Fruit fly (Drosophila melanogaster) whole organism, embryonic: ENCODE measurements around the gene CG12522.

Experiments
- Blimp-1 ChIP-seq: fragments of 200-800 bp; sonication (Bioruptor generic); optimal IDR thresholded peaks from 3 replicates; lab custom pipeline; 2018; ENCODE audit warnings: missing biosample characterization, missing genetic modification characterization, mild to moderate bottlenecking, moderate library complexity, missing genetic modification reagents
- CG10267 ChIP-seq: fragments of 200-800 bp; sonication (Bioruptor generic); optimal IDR thresholded peaks from 2 replicates; lab custom pipeline; 2018; ENCODE audit warnings: missing biosample characterization, mild to moderate bottlenecking, missing genetic modification characterization, moderate library complexity
- CG10543 ChIP-seq: fragments of 200-800 bp; sonication (Bioruptor generic); optimal IDR thresholded peaks from 3 replicates; lab custom pipeline; 2017; ENCODE audit warnings: missing biosample characterization, mild to moderate bottlenecking, missing genetic modification characterization, moderate library complexity
- CG11504 ChIP-seq: fragments of 200-800 bp; sonication (Bioruptor generic); optimal IDR thresholded peaks from 3 replicates; lab custom pipeline; 2019; ENCODE audit warnings: missing biosample characterization, mild to moderate bottlenecking, missing genetic modification characterization, moderate library complexity
- CG13287 ChIP-seq: fragments of 200-800 bp; sonication (Bioruptor generic); IDR thresholded peaks from 2 replicates; pipeline ENCODE4 v1.3.6; 2022; ENCODE audit warnings: missing biosample characterization, missing genetic modification characterization; ENCODE audit not compliant: partially characterized antibody
- CG14860 ChIP-seq: fragments of 200-800 bp; sonication (Bioruptor generic); IDR thresholded peaks from 3 replicates; pipeline ENCODE4 v1.3.6; 2022; ENCODE audit warnings: missing biosample characterization, missing genetic modification characterization; ENCODE audit not compliant: partially characterized antibody
- CG14965 ChIP-seq: fragments of 200-800 bp; sonication (Bioruptor generic); optimal IDR thresholded peaks from 2 replicates; lab custom pipeline; 2016; ENCODE audit warnings: missing biosample characterization, missing genetic modification characterization, borderline replicate concordance
- CG15479 ChIP-seq: fragments of 200-800 bp; sonication (Bioruptor generic); optimal IDR thresholded peaks from 3 replicates; lab custom pipeline; 2019; ENCODE audit warnings: missing biosample characterization, mild to moderate bottlenecking, missing genetic modification characterization, moderate library complexity
- CG17328 ChIP-seq: fragments of 200-800 bp; sonication (Bioruptor generic); IDR thresholded peaks from 2 replicates; pipeline ENCODE4 v1.3.6; 2022; ENCODE audit warnings: missing biosample characterization, missing genetic modification characterization
- CG17912 ChIP-seq: fragments of 200-800 bp; sonication (Bioruptor generic); optimal IDR thresholded peaks from 2 replicates; lab custom pipeline; 2018; ENCODE audit warnings: missing biosample characterization, mild to moderate bottlenecking, missing genetic modification characterization
- CG18262 ChIP-seq: fragments of 200-800 bp; optimal IDR thresholded peaks from 3 replicates; lab custom pipeline; 2019; ENCODE audit warnings: missing biosample characterization, mild to moderate bottlenecking, missing genetic modification characterization, moderate library complexity
- CG31365 ChIP-seq: fragments of 200-800 bp; sonication (Bioruptor generic); optimal IDR thresholded peaks from 2 replicates; lab custom pipeline; 2018; ENCODE audit warnings: missing biosample characterization, mild to moderate bottlenecking, missing genetic modification characterization
- CG3726 ChIP-seq: fragments of 200-800 bp; sonication (Bioruptor generic); IDR thresholded peaks from 3 replicates; pipeline ENCODE4, ENCODE4 v1.3.6; 2022; ENCODE audit warnings: missing biosample characterization, missing genetic modification characterization
- CG6272 ChIP-seq: fragments of 200-800 bp; sonication (Bioruptor generic); IDR thresholded peaks from 2 replicates; pipeline ENCODE4 v1.3.6; 2022; ENCODE audit warnings: missing biosample characterization, missing genetic modification characterization
- CG6854 ChIP-seq: fragments of 200-800 bp; sonication (Bioruptor generic); optimal IDR thresholded peaks from 3 replicates; lab custom pipeline; 2017; ENCODE audit warnings: missing biosample characterization, mild to moderate bottlenecking, missing genetic modification characterization
- CG8765 ChIP-seq: fragments of 200-800 bp; sonication (Bioruptor generic); IDR thresholded peaks from 2 replicates; pipeline ENCODE4 v1.3.6; 2022; ENCODE audit warnings: missing biosample characterization, missing genetic modification characterization
- D19B ChIP-seq: fragments of 200-800 bp; sonication (Bioruptor generic); optimal IDR thresholded peaks from 2 replicates; lab custom pipeline; 2017; ENCODE audit warnings: missing biosample characterization, mild to moderate bottlenecking, missing genetic modification characterization
- Dip3 ChIP-seq: fragments of 200-800 bp; sonication (Bioruptor generic); optimal IDR thresholded peaks from 3 replicates; lab custom pipeline; 2016; ENCODE audit warnings: missing biosample characterization, missing genetic modification characterization
- ERR ChIP-seq: fragments of 200-800 bp; sonication (Bioruptor generic); optimal IDR thresholded peaks from 2 replicates; lab custom pipeline; 2016; ENCODE audit warnings: missing biosample characterization, missing genetic modification characterization
- H2.0 ChIP-seq: fragments of 200-800 bp; sonication (Bioruptor generic); IDR thresholded peaks from 2 replicates; pipeline ENCODE4 v1.3.6; 2022; ENCODE audit warnings: missing biosample characterization, missing genetic modification characterization
- Hey ChIP-seq: fragments of 200-800 bp; sonication (Bioruptor generic); optimal IDR thresholded peaks from 3 replicates; lab custom pipeline; 2018; ENCODE audit warnings: missing biosample characterization, mild to moderate bottlenecking, missing genetic modification characterization
- Hr3 ChIP-seq: fragments of 200-800 bp; sonication (Bioruptor generic); optimal IDR thresholded peaks from 3 replicates; lab custom pipeline; 2016; ENCODE audit warnings: missing biosample characterization, missing genetic modification characterization
- Hr78 ChIP-seq, 2 experiments: fragments of 200-800 bp in 1 of 2; fragments of >200 bp in 1 of 2; sonication (Bioruptor generic) in 1 of 2; optimal IDR thresholded peaks; 2 replicates each; lab custom pipeline; 2017 to 2019; ENCODE audit warnings: missing biosample characterization in 2 of 2, missing genetic modification characterization in 2 of 2, mild to moderate bottlenecking in 1 of 2, moderate library complexity in 1 of 2
- Hsf ChIP-seq: fragments of 200-800 bp; sonication (Bioruptor generic); optimal IDR thresholded peaks from 3 replicates; lab custom pipeline; 2016; ENCODE audit warnings: missing biosample characterization, missing genetic modification characterization
- MESR4 ChIP-seq: fragments of 200-800 bp; sonication (Bioruptor generic); optimal IDR thresholded peaks from 2 replicates; lab custom pipeline; 2018; ENCODE audit warnings: missing biosample characterization, mild to moderate bottlenecking, missing genetic modification characterization, moderate library complexity
- Mad ChIP-seq: fragments of 200-800 bp; sonication (Bioruptor generic); optimal IDR thresholded peaks from 2 replicates; lab custom pipeline; 2016; ENCODE audit warnings: missing biosample characterization, missing genetic modification characterization
- Mrtf ChIP-seq: fragments of 200-800 bp; sonication (Bioruptor generic); IDR thresholded peaks from 3 replicates; pipeline ENCODE4 v1.3.6; 2022; ENCODE audit warnings: missing biosample characterization, missing genetic modification characterization
- Nf-YB ChIP-seq: fragments of 200-800 bp; sonication (Bioruptor generic); optimal IDR thresholded peaks from 3 replicates; lab custom pipeline; 2019; ENCODE audit warnings: missing biosample characterization, mild to moderate bottlenecking, missing genetic modification characterization, moderate library complexity
- NfI ChIP-seq: fragments of 200-800 bp; sonication (Bioruptor generic); optimal IDR thresholded peaks from 3 replicates; lab custom pipeline; 2018; ENCODE audit warnings: missing biosample characterization, mild to moderate bottlenecking, missing genetic modification characterization, moderate library complexity
- Side ChIP-seq: fragments of 200-800 bp; sonication (Bioruptor generic); optimal IDR thresholded peaks from 2 replicates; lab custom pipeline; 2016; ENCODE audit warnings: missing biosample characterization, missing genetic modification characterization
- Sry-δ ChIP-seq: fragments of 200-800 bp; sonication (Bioruptor generic); optimal IDR thresholded peaks from 2 replicates; lab custom pipeline; 2016; ENCODE audit warnings: missing biosample characterization, missing genetic modification characterization
- Stat92E ChIP-seq, 3 experiments: fragments of >200 bp in 2 of 3; fragments of 200-800 bp in 1 of 3; sonication (Bioruptor generic) in 1 of 3; optimal IDR thresholded peaks; 2 replicates each; lab custom pipeline; 2017 to 2019; ENCODE audit warnings: missing biosample characterization in 3 of 3, missing genetic modification characterization in 3 of 3, mild to moderate bottlenecking in 1 of 3, moderate library complexity in 1 of 3
- Vsx1 ChIP-seq: fragments of 200-800 bp; sonication (Bioruptor generic); optimal IDR thresholded peaks from 2 replicates; lab custom pipeline; 2017; ENCODE audit warnings: missing biosample characterization, mild to moderate bottlenecking, missing genetic modification characterization, missing genetic modification reagents
- Xbp1 ChIP-seq: fragments of 200-800 bp; sonication (Bioruptor generic); optimal IDR thresholded peaks from 3 replicates; lab custom pipeline; 2016; ENCODE audit warnings: missing biosample characterization, mild to moderate bottlenecking, missing genetic modification characterization
- ase ChIP-seq: fragments of 200-800 bp; sonication (Bioruptor generic); IDR thresholded peaks from 3 replicates; pipeline ENCODE4 v1.3.6; 2022; ENCODE audit warnings: missing biosample characterization, missing genetic modification characterization
- corto ChIP-seq: fragments of 200-800 bp; sonication (Bioruptor generic); optimal IDR thresholded peaks from 2 replicates; lab custom pipeline; 2016; ENCODE audit warnings: missing biosample characterization, mild to moderate bottlenecking, missing genetic modification characterization, moderate library complexity
- crc ChIP-seq: fragments of 200-800 bp; sonication (Bioruptor generic); optimal IDR thresholded peaks from 2 replicates; lab custom pipeline; 2016; ENCODE audit warnings: missing biosample characterization, missing genetic modification characterization
- crp ChIP-seq, 2 experiments: fragments of 200-800 bp; sonication (Bioruptor generic); optimal IDR thresholded peaks; 2 replicates in 1 of 2; 3 replicates in 1 of 2; lab custom pipeline; 2017; ENCODE audit warnings: missing biosample characterization in 2 of 2, missing genetic modification characterization in 2 of 2, mild to moderate bottlenecking in 1 of 2, moderate library complexity in 1 of 2
- dm ChIP-seq: fragments of 200-800 bp; sonication (Bioruptor generic); optimal IDR thresholded peaks from 3 replicates; lab custom pipeline; 2016; ENCODE audit warnings: missing biosample characterization, missing genetic modification characterization
- hbn ChIP-seq: fragments of 200-800 bp; sonication (Bioruptor generic); IDR thresholded peaks from 2 replicates; pipeline ENCODE4 v1.3.6; 2022; ENCODE audit warnings: missing biosample characterization, missing genetic modification characterization; ENCODE audit not compliant: partially characterized antibody
- jigr1 ChIP-seq: fragments of 200-800 bp; sonication (Bioruptor generic); IDR thresholded peaks from 3 replicates; pipeline ENCODE4 v1.3.6; 2022; ENCODE audit warnings: missing biosample characterization, missing genetic modification characterization
- pho ChIP-seq: fragments of 200-800 bp; sonication (Bioruptor generic); optimal IDR thresholded peaks from 2 replicates; lab custom pipeline; 2016; ENCODE audit warnings: missing biosample characterization, missing genetic modification characterization
- pnt ChIP-seq: fragments of 200-800 bp; sonication (Bioruptor generic); optimal IDR thresholded peaks from 3 replicates; lab custom pipeline; 2016; ENCODE audit warnings: missing biosample characterization, missing genetic modification characterization
- salm ChIP-seq: fragments of 200-800 bp; sonication (Bioruptor generic); optimal IDR thresholded peaks from 2 replicates; lab custom pipeline; 2018; ENCODE audit warnings: missing biosample characterization, mild to moderate bottlenecking, missing genetic modification characterization
- sc ChIP-seq, 3 experiments: fragments of >200 bp in 2 of 3; fragments of 200-800 bp in 1 of 3; sonication (Bioruptor generic) in 1 of 3; optimal IDR thresholded peaks; 2 replicates in 2 of 3; 3 replicates in 1 of 3; lab custom pipeline; 2017; ENCODE audit warnings: mild to moderate bottlenecking in 1 of 3, missing biosample characterization in 1 of 3, missing genetic modification characterization in 1 of 3, missing genetic modification reagents in 1 of 3
- seq ChIP-seq: fragments of 200-800 bp; sonication (Bioruptor generic); IDR thresholded peaks from 2 replicates; pipeline ENCODE4 v1.3.6; 2022; ENCODE audit warnings: missing biosample characterization, missing genetic modification characterization
- so ChIP-seq: fragments of 200-800 bp; sonication (Bioruptor generic); IDR thresholded peaks from 3 replicates; pipeline ENCODE4 v1.3.6; 2022; ENCODE audit warnings: missing biosample characterization, missing genetic modification characterization
- sob ChIP-seq: fragments of 200-800 bp; sonication (Bioruptor generic); IDR thresholded peaks from 2 replicates; pipeline ENCODE4 v1.3.6; 2022; ENCODE audit warnings: missing biosample characterization, missing genetic modification characterization
- sr ChIP-seq: fragments of 200-800 bp; sonication (Bioruptor generic); IDR thresholded peaks from 3 replicates; pipeline ENCODE4 v1.3.6; 2022; ENCODE audit warnings: missing biosample characterization, missing genetic modification characterization

Gene CG12522

DNA sequence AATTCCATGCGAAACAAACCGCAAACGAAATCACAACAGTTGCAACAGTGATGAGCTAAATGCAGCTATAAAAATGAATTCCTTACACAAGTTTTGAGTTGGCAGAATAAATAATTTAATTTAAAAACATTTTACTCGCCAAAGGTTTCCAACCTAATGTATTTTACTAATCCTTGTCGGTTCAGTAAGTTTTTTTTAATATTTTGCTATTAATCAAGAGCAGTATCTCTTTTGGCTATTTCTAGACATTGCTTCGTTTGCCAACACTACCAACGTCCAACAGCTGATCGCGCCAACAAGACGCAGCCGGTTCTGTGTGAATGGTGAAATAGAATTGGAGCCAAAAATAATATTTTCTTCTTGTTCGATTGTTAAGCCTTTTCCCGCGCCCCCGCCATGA is 43.3 kb upstream of the CG12522 start, which contains the start of the genes CG32075, CG45101 and SuUR (continued):
- TF ChIP-seq sc (optimal IDR thresholded peaks at IDR 0.05; lab: Kevin White, UChicago) (no peak), sc (GFP tag; optimal IDR thresholded peaks at IDR 0.05; lab: Kevin White, UChicago) (peak; percentile 63), CG13287 (GFP tag; lab: Robert Waterston, UW) (peak; percentile 49), CG6272 (peak; percentile 90), CG8765 (peak; percentile 75), CG14965 (no peak), CG31365 (no peak), Hr3 (peak; percentile 90), so (peak; percentile 78; the same call in 2 of the 3 replicates), ERR (GFP tag; lab: Kevin White, UChicago) (no peak), CG17912 (GFP tag; lab: Kevin White, UChicago) (peak; percentile 41), sr (GFP tag; lab: Robert Waterston, UW) (no peak), CG18262 (peak; percentile 81), Side (peak; percentile 86), Blimp-1 (GFP tag; lab: Kevin White, UChicago) (no peak), salm (tag; lab: Kevin White, UChicago) (peak; percentile 24), pho (GFP tag; lab: Kevin White, UChicago) (peak; percentile 93), Vsx1 (peak; percentile 59), CG10543 (GFP tag; lab: Kevin White, UChicago) (peak; percentile 90), CG3726 (GFP tag; lab: Robert Waterston, UW) (peak; percentile 80; the same call in 2 of the 3 replicates), MESR4 (GFP tag; lab: Kevin White, UChicago) (peak; percentile 57), crp (GFP tag; optimal IDR thresholded peaks at IDR 0.05; lab: Kevin White, UChicago) (peak; percentile 97 to 99), CG14860 (GFP tag; lab: Robert Waterston, UW) (no peak), Stat92E (GFP tag; optimal IDR thresholded peaks at IDR 0.05; lab: Kevin White, UChicago) (peak in 1 of 3 experiments; percentile 76), CG15479 (GFP tag; lab: Kevin White, UChicago) (no peak), CG10267 (tag; lab: Kevin White, UChicago) (peak; percentile 96), NfI (GFP tag; lab: Kevin White, UChicago) (peak; percentile 91), Sry-δ (GFP tag; lab: Kevin White, UChicago) (peak; percentile 63), corto (GFP tag; lab: Kevin White, UChicago) (peak; percentile 59), jigr1 (GFP tag; lab: Robert Waterston, UW) (peak; percentile 51; the same call in 1 of the 3 replicates), Hsf (GFP tag; lab: Kevin White, UChicago) (peak; percentile 94), CG11504 (peak; percentile 85), ase (GFP tag; lab: Robert Waterston, UW) (peak; percentile 86), Dip3 (GFP tag; lab: Kevin White, UChicago) (peak; percentile 91), hbn (no peak), Hr78 (GFP tag; optimal IDR thresholded peaks at IDR 0.05; lab: Kevin White, UChicago) (no peak), Xbp1 (GFP tag; lab: Kevin White, UChicago) (peak; percentile 93), Nf-YB (peak; percentile 53), pnt (GFP tag; lab: Kevin White, UChicago) (peak; percentile 82), Mrtf (GFP tag; lab: Robert Waterston, UW) (peak; percentile 70; the same call in 1 of the 3 replicates), sob (GFP tag; lab: Robert Waterston, UW) (peak; percentile 88), H2.0 (GFP tag; lab: Robert Waterston, UW) (peak; percentile 90), Mad (GFP tag; lab: Kevin White, UChicago) (peak; percentile 90), CG17328 (GFP tag; lab: Robert Waterston, UW) (peak; percentile 89), CG6854 (peak; percentile 45), Hey (tag; lab: Kevin White, UChicago) (peak; percentile 34), dm (GFP tag; lab: Kevin White, UChicago) (peak; percentile 84), crc (peak; percentile 73), seq (peak; percentile 79), D19B (peak; percentile 72)
